Fruit fly (Drosophila melanogaster): ENCODE results near the gene CG11555.

Gene CG11555

dm6 chr2L:273603-274002 is at the start of gene CG11555, which contains the start of gene mbm:
Gene CG11555, plus strand, starts transcription at chr2L:273836.
Gene mbm, minus strand, starts transcription at chr2L:273715.
- TF ChIP-seq usp (GFP tag; optimal IDR thresholded peaks at IDR 0.05) (no peak), pan (optimal IDR thresholded peaks at IDR 0.05) (no peak), CG8478 (optimal IDR thresholded peaks at IDR 0.05) (no peak), Dll (optimal IDR thresholded peaks at IDR 0.05) (no peak), psq (optimal IDR thresholded peaks at IDR 0.05) (no peak), EcR (GFP tag; optimal IDR thresholded peaks at IDR 0.05) (no peak)

dm6 chr2L:223867-224598 is 49.6 kb upstream of the CG11555 start:
- TF ChIP-seq EcR (GFP tag; optimal IDR thresholded peaks at IDR 0.05) (no peak), CG8478 (optimal IDR thresholded peaks at IDR 0.05) (no peak)

- no peak for TF ChIP-seq EcR (GFP tag; optimal IDR thresholded peaks at IDR 0.05)
- TF ChIP-seq CG8478 (optimal IDR thresholded peaks at IDR 0.05), result no peak
- TF ChIP-seq Dll (optimal IDR thresholded peaks at IDR 0.05), result no peak
- no peak for TF ChIP-seq psq (optimal IDR thresholded peaks at IDR 0.05)
- no peak for TF ChIP-seq pan (optimal IDR thresholded peaks at IDR 0.05)
- TF ChIP-seq usp (GFP tag; optimal IDR thresholded peaks at IDR 0.05), result no peak
Observed at dm6 chr2L:224599-225385, 48.8 kb upstream of the CG11555 start.

dm6 chr2L:225386-225682 is 48.3 kb upstream of the CG11555 start:
- TF ChIP-seq usp (GFP tag; optimal IDR thresholded peaks at IDR 0.05) (no peak), EcR (GFP tag; optimal IDR thresholded peaks at IDR 0.05) (no peak), psq (optimal IDR thresholded peaks at IDR 0.05) (no peak), pan (optimal IDR thresholded peaks at IDR 0.05) (no peak)

dm6 chr2L:228246-228645 is 45.4 kb upstream of the CG11555 start:
- no peak for TF ChIP-seq CG8478 (optimal IDR thresholded peaks at IDR 0.05)
- no peak for TF ChIP-seq pan (optimal IDR thresholded peaks at IDR 0.05)
- TF ChIP-seq Dll (optimal IDR thresholded peaks at IDR 0.05), result no peak
- no peak for TF ChIP-seq psq (optimal IDR thresholded peaks at IDR 0.05)
- TF ChIP-seq EcR (GFP tag; optimal IDR thresholded peaks at IDR 0.05), result no peak
- TF ChIP-seq usp (GFP tag; optimal IDR thresholded peaks at IDR 0.05), result no peak

- TF ChIP-seq usp (GFP tag; optimal IDR thresholded peaks at IDR 0.05), result no peak
- TF ChIP-seq Dll (optimal IDR thresholded peaks at IDR 0.05), result no peak
- no peak for TF ChIP-seq psq (optimal IDR thresholded peaks at IDR 0.05)
- TF ChIP-seq EcR (GFP tag; optimal IDR thresholded peaks at IDR 0.05), result no peak
- TF ChIP-seq pan (optimal IDR thresholded peaks at IDR 0.05), result no peak
- TF ChIP-seq CG8478 (optimal IDR thresholded peaks at IDR 0.05), result no peak
Observed at dm6 chr2L:232187-232586, 41.4 kb upstream of the CG11555 start, which contains the start of gene CG13693. Gene CG13693, plus strand, starts transcription at chr2L:232487.

dm6 chr2L:240176-240769 is 33.4 kb upstream of the CG11555 start:
- no peak for TF ChIP-seq psq (optimal IDR thresholded peaks at IDR 0.05)

dm6 chr2L:241415-241814 is 32.2 kb upstream of the CG11555 start:
- TF ChIP-seq EcR (GFP tag; optimal IDR thresholded peaks at IDR 0.05) (no peak), psq (optimal IDR thresholded peaks at IDR 0.05) (no peak), pan (optimal IDR thresholded peaks at IDR 0.05) (no peak), Dll (optimal IDR thresholded peaks at IDR 0.05) (no peak), usp (GFP tag; optimal IDR thresholded peaks at IDR 0.05) (no peak), CG8478 (optimal IDR thresholded peaks at IDR 0.05) (no peak)

- no peak for TF ChIP-seq Dll (optimal IDR thresholded peaks at IDR 0.05)
- TF ChIP-seq pan (optimal IDR thresholded peaks at IDR 0.05), result no peak
- no peak for TF ChIP-seq usp (GFP tag; optimal IDR thresholded peaks at IDR 0.05)
- TF ChIP-seq CG8478 (optimal IDR thresholded peaks at IDR 0.05), result no peak
- no peak for TF ChIP-seq EcR (GFP tag; optimal IDR thresholded peaks at IDR 0.05)
- TF ChIP-seq psq (optimal IDR thresholded peaks at IDR 0.05), result no peak
Observed at dm6 chr2L:243123-243522, 30.5 kb upstream of the CG11555 start.

dm6 chr2L:243819-244218 is 29.8 kb upstream of the CG11555 start:
- no peak for TF ChIP-seq usp (GFP tag; optimal IDR thresholded peaks at IDR 0.05)
- no peak for TF ChIP-seq EcR (GFP tag; optimal IDR thresholded peaks at IDR 0.05)
- TF ChIP-seq pan (optimal IDR thresholded peaks at IDR 0.05), result no peak
- no peak for TF ChIP-seq Dll (optimal IDR thresholded peaks at IDR 0.05)
- no peak for TF ChIP-seq psq (optimal IDR thresholded peaks at IDR 0.05)
- no peak for TF ChIP-seq CG8478 (optimal IDR thresholded peaks at IDR 0.05)

dm6 chr2L:244559-244958 is 29.1 kb upstream of the CG11555 start:
- TF ChIP-seq usp (GFP tag; optimal IDR thresholded peaks at IDR 0.05) (no peak), EcR (GFP tag; optimal IDR thresholded peaks at IDR 0.05) (no peak), Dll (optimal IDR thresholded peaks at IDR 0.05) (no peak), pan (optimal IDR thresholded peaks at IDR 0.05) (no peak), psq (optimal IDR thresholded peaks at IDR 0.05) (no peak), CG8478 (optimal IDR thresholded peaks at IDR 0.05) (no peak)

- peak; percentile 79 for TF ChIP-seq Dll (optimal IDR thresholded peaks at IDR 0.05)
- TF ChIP-seq pan (optimal IDR thresholded peaks at IDR 0.05), result no peak
- no peak for TF ChIP-seq CG8478 (optimal IDR thresholded peaks at IDR 0.05)
Observed at dm6 chr2L:246656-247340, 26.8 kb upstream of the CG11555 start.
